Worm (Caenorhabditis elegans) whole organism, late embryonic: Measurements from ENCODE around the gene pfut-1.
A peak's percentile ranks its signal among the peaks of the same experiment; 100 is the strongest.

Experiments used
- C08G9.2 ChIP-seq: sonication (generic microtip); optimal IDR thresholded peaks from 2 replicates; lab custom pipeline; 2016; ENCODE audit warnings: mild to moderate bottlenecking, missing genetic modification characterization, moderate library complexity, missing compliant biosample characterization
- C38D4.7 ChIP-seq: fragments of 200-800 bp; sonication (Bioruptor generic); optimal IDR thresholded peaks from 2 replicates; lab custom pipeline; 2018; ENCODE audit warnings: mild to moderate bottlenecking, missing genetic modification characterization, moderate library complexity, missing compliant biosample characterization
- F13H6.1 ChIP-seq: sonication (generic microtip); optimal IDR thresholded peaks from 2 replicates; lab custom pipeline; 2016; ENCODE audit warnings: missing genetic modification characterization, missing compliant biosample characterization
- K02D7.2 ChIP-seq: sonication (generic microtip); optimal IDR thresholded peaks from 2 replicates; lab custom pipeline; 2017; ENCODE audit warnings: mild to moderate bottlenecking, missing genetic modification characterization, missing compliant biosample characterization
- K09A11.1 ChIP-seq: sonication (generic microtip); optimal IDR thresholded peaks from 2 replicates; lab custom pipeline; 2017; ENCODE audit warnings: antibody characterized with exemption, mild to moderate bottlenecking, missing genetic modification characterization, missing compliant biosample characterization; ENCODE audit not compliant: insufficient read depth
- T23F11.4 ChIP-seq: fragments of 200-800 bp; sonication (Bioruptor generic); optimal IDR thresholded peaks from 2 replicates; lab custom pipeline; 2018; ENCODE audit warnings: mild to moderate bottlenecking, missing genetic modification characterization, missing compliant biosample characterization
- Y22D7AL.16 ChIP-seq: sonication (generic microtip); optimal IDR thresholded peaks from 2 replicates; lab custom pipeline; 2016; ENCODE audit warnings: missing genetic modification characterization, missing compliant biosample characterization
- ceh-14 ChIP-seq: sonication (generic microtip); optimal IDR thresholded peaks from 2 replicates; lab custom pipeline; 2016; ENCODE audit warnings: missing genotype, missing genetic modification characterization, missing compliant biosample characterization
- ceh-18 ChIP-seq: sonication (generic microtip); optimal IDR thresholded peaks from 2 replicates; lab custom pipeline; 2016; ENCODE audit warnings: missing genetic modification characterization, missing compliant biosample characterization
- ceh-2 ChIP-seq: sonication (generic microtip); optimal IDR thresholded peaks from 2 replicates; lab custom pipeline; 2016; ENCODE audit warnings: missing genotype, missing genetic modification characterization, missing compliant biosample characterization
- ceh-24 ChIP-seq: sonication (generic microtip); optimal IDR thresholded peaks from 2 replicates; lab custom pipeline; 2016; ENCODE audit warnings: mild to moderate bottlenecking, missing genetic modification characterization, missing compliant biosample characterization
- ceh-30 ChIP-seq: fragments of 150-350 bp; optimal IDR thresholded peaks from 2 replicates; lab custom pipeline; 2014; ENCODE audit warnings: missing biosample characterization, missing genetic modification characterization
- ceh-31 ChIP-seq: sonication (generic microtip); optimal IDR thresholded peaks from 2 replicates; lab custom pipeline; 2016; ENCODE audit warnings: missing genetic modification characterization, missing compliant biosample characterization
- ceh-45 ChIP-seq: fragments of 200-800 bp; sonication (Bioruptor generic); IDR thresholded peaks from 2 replicates; pipeline ENCODE4 v1.3.6; 2022; ENCODE audit warnings: missing genetic modification reagents, missing genetic modification characterization, missing compliant biosample characterization
- dve-1 ChIP-seq: sonication (generic microtip); optimal IDR thresholded peaks from 2 replicates; lab custom pipeline; 2017; ENCODE audit warnings: antibody characterized with exemption, mild to moderate bottlenecking, missing genetic modification characterization, missing compliant biosample characterization
- eyg-1 ChIP-seq: sonication (generic microtip); optimal IDR thresholded peaks from 2 replicates; lab custom pipeline; 2016; ENCODE audit warnings: missing genotype, missing genetic modification characterization, missing compliant biosample characterization
- fkh-10 ChIP-seq: fragments of 150-350 bp; optimal IDR thresholded peaks from 2 replicates; lab custom pipeline; 2014; ENCODE audit warnings: missing biosample characterization, missing genetic modification reagents, missing genetic modification characterization
- gmeb-2 ChIP-seq: sonication (generic microtip); optimal IDR thresholded peaks from 2 replicates; lab custom pipeline; 2016; ENCODE audit warnings: missing genetic modification characterization, inconsistent platforms, missing compliant biosample characterization
- hlh-6 ChIP-seq: sonication (generic microtip); optimal IDR thresholded peaks from 2 replicates; lab custom pipeline; 2016; ENCODE audit warnings: missing genotype, missing genetic modification characterization, missing compliant biosample characterization
- lin-11 ChIP-seq: fragments of 200-800 bp; sonication (Bioruptor generic); optimal IDR thresholded peaks from 2 replicates; lab custom pipeline; 2018; ENCODE audit warnings: mild to moderate bottlenecking, missing genetic modification characterization, missing compliant biosample characterization
- mec-3 ChIP-seq: sonication (generic microtip); optimal IDR thresholded peaks from 2 replicates; lab custom pipeline; 2016; ENCODE audit warnings: borderline replicate concordance, missing genetic modification characterization, missing compliant biosample characterization
- nfya-1 ChIP-seq: sonication (generic microtip); optimal IDR thresholded peaks from 2 replicates; lab custom pipeline; 2017; ENCODE audit warnings: missing genetic modification characterization, mild to moderate bottlenecking, missing compliant biosample characterization, antibody characterized with exemption, moderate library complexity
- npax-4 ChIP-seq: sonication (generic microtip); optimal IDR thresholded peaks from 2 replicates; lab custom pipeline; 2016; ENCODE audit warnings: missing genetic modification characterization, missing compliant biosample characterization
- pha-4 ChIP-seq: fragments of 150-350 bp; optimal IDR thresholded peaks from 2 replicates; lab custom pipeline; 2018; ENCODE audit warnings: missing biosample characterization, missing genetic modification reagents, missing genetic modification characterization
- pqm-1 ChIP-seq: sonication (generic microtip); optimal IDR thresholded peaks from 2 replicates; lab custom pipeline; 2016; ENCODE audit warnings: missing genetic modification characterization, missing compliant biosample characterization
- pros-1 ChIP-seq: fragments of 150-350 bp; optimal IDR thresholded peaks from 2 replicates; lab custom pipeline; 2014; ENCODE audit warnings: missing biosample characterization, missing genetic modification reagents, missing genetic modification characterization
- ref-2 ChIP-seq: sonication (generic microtip); optimal IDR thresholded peaks from 2 replicates; lab custom pipeline; 2016; ENCODE audit warnings: missing genetic modification characterization, missing compliant biosample characterization
- rnt-1 ChIP-seq: sonication (generic microtip); optimal IDR thresholded peaks from 2 replicates; lab custom pipeline; 2016; ENCODE audit warnings: missing genetic modification characterization, missing compliant biosample characterization
- sox-2 ChIP-seq: fragments of 200-800 bp; sonication (Bioruptor generic); IDR thresholded peaks from 2 replicates; pipeline ENCODE4 v1.3.6; 2022; ENCODE audit warnings: missing genetic modification reagents, missing genetic modification characterization, missing compliant biosample characterization
- syd-9 ChIP-seq: sonication (generic microtip); optimal IDR thresholded peaks from 2 replicates; lab custom pipeline; 2016; ENCODE audit warnings: mild to moderate bottlenecking, missing genetic modification characterization, moderate library complexity, missing compliant biosample characterization
- tbx-2 ChIP-seq: sonication (generic microtip); optimal IDR thresholded peaks from 2 replicates; lab custom pipeline; 2016; ENCODE audit warnings: missing genetic modification characterization, missing compliant biosample characterization
- ttx-3 ChIP-seq: sonication (generic microtip); optimal IDR thresholded peaks from 2 replicates; lab custom pipeline; 2016; ENCODE audit warnings: missing genetic modification reagents, missing genetic modification characterization, missing compliant biosample characterization
- unc-3 ChIP-seq, 2 experiments: fragments of 200-800 bp in 1 of 2; sonication (Bioruptor generic) in 1 of 2; sonication (generic microtip) in 1 of 2; conservative IDR thresholded peaks in 1 of 2; optimal IDR thresholded peaks in 1 of 2; 2 replicates each; pipeline versions ENCODE4 v1.3.6 to Lab custom; 2016 to 2022; ENCODE audit warnings: missing compliant biosample characterization in 2 of 2, missing genetic modification characterization in 2 of 2, missing genetic modification reagents in 1 of 2
- unc-42 ChIP-seq: sonication (generic microtip); optimal IDR thresholded peaks from 2 replicates; lab custom pipeline; 2016; ENCODE audit warnings: missing genotype, missing genetic modification characterization, missing compliant biosample characterization
- zip-5 ChIP-seq: sonication (generic microtip); optimal IDR thresholded peaks from 2 replicates; lab custom pipeline; 2016; ENCODE audit warnings: missing genetic modification characterization, missing compliant biosample characterization

Gene pfut-1

ce11 chrX:3156062-3156791 lies 9.4 kb upstream of the pfut-1 start:
- TF ChIP-seq ceh-14 (tag; lab: Kevin White, UChicago) (no peak), ceh-18 (tag; lab: Kevin White, UChicago) (no peak), F13H6.1 (tag; lab: Kevin White, UChicago) (no peak), fkh-10 (no peak), hlh-6 (tag; lab: Kevin White, UChicago) (no peak), K09A11.1 (tag; lab: Kevin White, UChicago) (no peak), gmeb-2 (tag; lab: Kevin White, UChicago) (no peak)

ce11 chrX:3159542-3159941 lies 6.1 kb upstream of the pfut-1 start, which contains the start of gene gcc-1:
gcc-1 (plus strand) TSS chrX:3159940.
- TF ChIP-seq ceh-31 (tag; lab: Kevin White, UChicago) (peak; percentile 36), ceh-24 (tag; lab: Kevin White, UChicago) (no peak), nfya-1 (tag; lab: Kevin White, UChicago) (peak; percentile 36), pros-1 (tag; lab: Kevin White, UChicago) (no peak), C08G9.2 (tag; lab: Kevin White, UChicago) (no peak), mec-3 (no peak), ceh-45 (GFP tag; lab: Robert Waterston, UW) (no peak), gmeb-2 (tag; lab: Kevin White, UChicago) (no peak), dve-1 (no peak), ttx-3 (tag; lab: Kevin White, UChicago) (no peak), Y22D7AL.16 (tag; lab: Kevin White, UChicago) (no peak), lin-11 (tag; lab: Kevin White, UChicago) (no peak), ceh-14 (tag; lab: Kevin White, UChicago) (no peak), tbx-2 (tag; lab: Kevin White, UChicago) (peak; percentile 2), rnt-1 (no peak)

DNA sequence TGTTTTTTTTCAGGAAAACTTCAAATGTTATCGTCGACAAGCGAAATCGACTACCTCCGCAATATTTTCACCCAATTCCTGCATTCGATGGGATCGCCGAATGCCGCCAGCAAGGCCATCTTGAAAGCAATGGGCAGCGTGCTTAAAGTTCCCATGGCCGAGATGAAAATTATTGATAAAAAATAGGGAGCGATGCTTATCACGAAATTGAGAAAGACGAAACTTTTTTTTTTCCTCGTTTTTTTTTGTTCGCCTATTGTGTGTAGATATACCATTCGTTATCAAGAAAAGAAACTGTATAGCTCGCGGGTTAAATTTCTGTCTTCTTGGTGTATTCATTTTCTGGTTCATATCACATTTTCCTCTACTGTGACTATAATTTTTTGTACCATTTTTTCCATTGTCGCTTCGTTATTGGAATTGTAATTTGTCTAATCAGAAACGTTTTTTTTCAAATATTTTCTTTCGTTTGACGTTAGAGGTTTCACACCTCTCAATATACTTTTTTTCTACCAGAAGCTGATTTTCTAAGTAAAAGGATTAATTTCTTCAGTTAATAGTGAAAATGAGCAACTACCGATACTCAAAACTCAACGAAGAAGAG lies 1.6 kb upstream of the pfut-1 start, which contains the start of gene syx-6:
Gene syx-6, plus strand, starts transcription at position 554 of the 604 bp plus-strand sequence.
- TF ChIP-seq eyg-1 (tag; lab: Kevin White, UChicago) (no peak), F13H6.1 (tag; lab: Kevin White, UChicago) (no peak), ttx-3 (tag; lab: Kevin White, UChicago) (no peak), zip-5 (tag; lab: Kevin White, UChicago) (no peak), T23F11.4 (no peak), syd-9 (no peak), K02D7.2 (tag; lab: Kevin White, UChicago) (no peak), unc-3 (GFP tag; conservative IDR thresholded peaks at IDR 0.05; lab: Robert Waterston, UW) (no peak), unc-3 (tag; optimal IDR thresholded peaks at IDR 0.05; lab: Kevin White, UChicago) (no peak), pqm-1 (tag; lab: Kevin White, UChicago) (no peak), dve-1 (no peak), C38D4.7 (GFP tag; lab: Kevin White, UChicago) (no peak), ceh-2 (no peak)

DNA sequence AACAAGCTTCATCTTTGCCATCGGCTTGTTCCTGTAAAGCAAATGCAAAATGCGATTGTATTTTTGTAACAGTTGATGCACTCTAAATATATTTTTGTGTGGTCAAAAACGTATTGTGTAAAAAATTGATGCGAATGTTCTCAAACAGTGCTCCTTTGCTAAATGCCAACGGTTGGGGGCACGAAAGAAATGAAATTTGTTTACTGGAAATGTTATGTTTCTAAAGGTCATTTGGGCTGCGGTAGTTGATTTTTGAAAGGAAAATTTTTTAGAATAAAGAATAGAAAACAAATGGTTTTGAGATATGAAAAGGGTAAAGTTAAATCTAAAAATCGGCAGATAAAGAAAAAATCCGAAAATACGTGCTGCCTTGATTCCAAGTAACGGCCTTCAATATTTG lies 4.8 kb downstream of the pfut-1 start, which contains the start of gene C15C7.6:
Gene C15C7.6, minus strand, starts transcription at position 101 of the 400 bp plus-strand sequence.
- TF ChIP-seq pha-4 (tag; lab: Kevin White, UChicago) = no peak
- TF ChIP-seq unc-42 (tag; lab: Kevin White, UChicago) = no peak
- TF ChIP-seq npax-4 = no peak
- no peak for TF ChIP-seq sox-2
- no peak for TF ChIP-seq ref-2
- TF ChIP-seq ceh-30 (tag; lab: Kevin White, UChicago) = no peak
